Fruit fly (Drosophila melanogaster): ENCODE data around the gene CG17271.
A peak's percentile ranks its signal among the peaks of the same experiment; 100 is the strongest.

The CG17271 gene

dm6 chr3R:20834770-20835183 is 13.1 kb upstream of the CG17271 start (continued):
- TF ChIP-seq Meics (GFP tag; optimal IDR thresholded peaks at IDR 0.05) (peak; percentile 66), CG15514 (GFP tag; optimal IDR thresholded peaks at IDR 0.05) (peak; percentile 60), CTCF (GFP tag; optimal IDR thresholded peaks at IDR 0.05) (peak; percentile 17), D (optimal IDR thresholded peaks at IDR 0.05) (no peak), D (GFP tag; optimal IDR thresholded peaks at IDR 0.05) (no peak), CG1792 (GFP tag; optimal IDR thresholded peaks at IDR 0.05) (peak; percentile 59), pb (GFP tag; optimal IDR thresholded peaks at IDR 0.05) (no peak), phol (tag; optimal IDR thresholded peaks at IDR 0.05) (no peak), CG5180 (GFP tag; optimal IDR thresholded peaks at IDR 0.05) (peak; percentile 33), CG11696 (GFP tag; IDR thresholded peaks at IDR 0.05) (no peak), CG15011 (GFP tag; optimal IDR thresholded peaks at IDR 0.05) (peak; percentile 66), jigr1 (GFP tag; IDR thresholded peaks at IDR 0.05) (no peak), CG15073 (GFP tag; optimal IDR thresholded peaks at IDR 0.05) (no peak), jing (GFP tag; optimal IDR thresholded peaks at IDR 0.05) (no peak), CG32532 (GFP tag; IDR thresholded peaks at IDR 0.05) (no peak), Chrac-16 (GFP tag; optimal IDR thresholded peaks at IDR 0.05) (no peak), da (GFP tag; optimal IDR thresholded peaks at IDR 0.05) (no peak), z (GFP tag; IDR thresholded peaks at IDR 0.05) (0 out of 3 replicates have a peak, but pooled peaks have one; percentile 11), org-1 (GFP tag; optimal IDR thresholded peaks at IDR 0.05) (peak; percentile 49), CG3847 (GFP tag; IDR thresholded peaks at IDR 0.05) (no peak), Sry-β (GFP tag; optimal IDR thresholded peaks at IDR 0.05) (peak; percentile 52), Oli (tag; optimal IDR thresholded peaks at IDR 0.05) (peak; percentile 44), knrl (GFP tag; IDR thresholded peaks at IDR 0.05; ENCODE audit: partially characterized antibody) (no peak), CG6683 (GFP tag; optimal IDR thresholded peaks at IDR 0.05) (peak; percentile 4), E2f2 (GFP tag; IDR thresholded peaks at IDR 0.05) (no peak), ato (GFP tag; IDR thresholded peaks at IDR 0.05; ENCODE audit: partially characterized antibody) (no peak), crol (GFP tag; IDR thresholded peaks at IDR 0.05) (no peak), btn (GFP tag; optimal IDR thresholded peaks at IDR 0.05) (peak; percentile 3), lab (GFP tag; optimal IDR thresholded peaks at IDR 0.05) (peak; percentile 87), Hsf (GFP tag; optimal IDR thresholded peaks at IDR 0.05) (no peak), CG4730 (GFP tag; IDR thresholded peaks at IDR 0.05) (no peak), CG33213 (GFP tag; optimal IDR thresholded peaks at IDR 0.05) (peak; percentile 37), NfI (GFP tag; optimal IDR thresholded peaks at IDR 0.05) (peak; percentile 6), fu2 (GFP tag; optimal IDR thresholded peaks at IDR 0.05) (no peak), bab2 (GFP tag; optimal IDR thresholded peaks at IDR 0.05) (peak; percentile 61), Nf-YA (GFP tag; IDR thresholded peaks at IDR 0.05) (no peak), eve (GFP tag; optimal IDR thresholded peaks at IDR 0.05) (peak in 1 of 2 experiments; percentile 4), CG18476 (GFP tag; optimal IDR thresholded peaks at IDR 0.05) (peak; percentile 4), BEAF-32 (GFP tag; optimal IDR thresholded peaks at IDR 0.05) (no peak), CG7963 (GFP tag; IDR thresholded peaks at IDR 0.05; ENCODE audit: partially characterized antibody) (no peak), CG6854 (GFP tag; optimal IDR thresholded peaks at IDR 0.05) (no peak), Dll (GFP tag; IDR thresholded peaks at IDR 0.05; ENCODE audit: partially characterized antibody) (no peak), sc (optimal IDR thresholded peaks at IDR 0.05) (no peak), sc (GFP tag; optimal IDR thresholded peaks at IDR 0.05) (peak; percentile 35), bowl (GFP tag; IDR thresholded peaks at IDR 0.05) (no peak), mirr (GFP tag; optimal IDR thresholded peaks at IDR 0.05) (peak; percentile 81), CG4328 (GFP tag; optimal IDR thresholded peaks at IDR 0.05) (peak; percentile 2), CG13424 (tag; optimal IDR thresholded peaks at IDR 0.05) (peak; percentile 9), hb (GFP tag; IDR thresholded peaks at IDR 0.05; ENCODE audit: partially characterized antibody) (no peak), sima (GFP tag; optimal IDR thresholded peaks at IDR 0.05) (no peak), lilli (GFP tag; optimal IDR thresholded peaks at IDR 0.05) (no peak), shn (GFP tag; optimal IDR thresholded peaks at IDR 0.05) (no peak)
